Worm (Caenorhabditis elegans) whole organism, L1 larva: ENCODE data around the gene K05F1.8.

Experiments used
- C16A3.4 ChIP-seq: fragments of 150-350 bp; optimal IDR thresholded peaks from 2 replicates; lab custom pipeline; 2014; ENCODE audit warnings: missing biosample characterization, missing genetic modification characterization
- C34B4.2 ChIP-seq: sonication (generic microtip); optimal IDR thresholded peaks from 2 replicates; lab custom pipeline; 2017; ENCODE audit warnings: mild to moderate bottlenecking, missing genetic modification characterization, missing compliant biosample characterization
- aha-1 ChIP-seq: fragments of 150-350 bp; optimal IDR thresholded peaks from 2 replicates; lab custom pipeline; 2014; ENCODE audit warnings: missing biosample characterization, missing genetic modification characterization
- ama-1 ChIP-seq: fragments of 150-350 bp; optimal IDR thresholded peaks from 2 replicates; lab custom pipeline; 2014
- ceh-63 ChIP-seq: fragments of 200-800 bp; sonication (Bioruptor generic); optimal IDR thresholded peaks from 2 replicates; lab custom pipeline; 2018; ENCODE audit warnings: mild to moderate bottlenecking, missing genetic modification characterization, missing compliant biosample characterization
- ceh-8 ChIP-seq: fragments of 200-800 bp; sonication (Bioruptor generic); optimal IDR thresholded peaks from 2 replicates; lab custom pipeline; 2018; ENCODE audit warnings: mild to moderate bottlenecking, missing genetic modification characterization, moderate library complexity, missing compliant biosample characterization
- ceh-88 ChIP-seq: fragments of 200-800 bp; sonication (Bioruptor generic); IDR thresholded peaks from 2 replicates; pipeline ENCODE4 v1.3.6; 2022; ENCODE audit warnings: missing genetic modification characterization, missing compliant biosample characterization
- ces-1 ChIP-seq: fragments of 150-350 bp; optimal IDR thresholded peaks from 2 replicates; lab custom pipeline; 2014; ENCODE audit warnings: missing biosample characterization, missing genetic modification reagents, missing genetic modification characterization
- dpl-1 ChIP-seq, 3 experiments: fragments of 150-350 bp in 2 of 3; sonication (generic microtip) in 1 of 3; optimal IDR thresholded peaks; 2 replicates each; lab custom pipeline; 2014 to 2017; ENCODE audit warnings: missing biosample characterization in 3 of 3, missing genetic modification characterization in 3 of 3, missing genetic modification reagents in 3 of 3
- efl-1 ChIP-seq, 4 experiments: fragments of 150-350 bp; optimal IDR thresholded peaks in 3 of 4; peaks in 1 of 4; 1 replicate in 1 of 4; 2 replicates in 3 of 4; lab custom pipeline; 2014; ENCODE audit warnings: missing biosample characterization in 2 of 4, missing genetic modification characterization in 2 of 4, missing genetic modification reagents in 2 of 4
- egl-13 ChIP-seq: sonication (generic microtip); optimal IDR thresholded peaks from 2 replicates; lab custom pipeline; 2016; ENCODE audit warnings: missing genotype, missing genetic modification reagents, missing genetic modification characterization, missing compliant biosample characterization
- egl-27 ChIP-seq, 2 experiments: fragments of 150-350 bp in 1 of 2; sonication (generic microtip); optimal IDR thresholded peaks; 3 replicates each; lab custom pipeline; 2017 to 2018; ENCODE audit warnings: missing biosample characterization in 2 of 2, missing genetic modification characterization in 2 of 2, missing genetic modification reagents in 2 of 2
- elt-2 ChIP-seq: sonication (generic microtip); optimal IDR thresholded peaks from 2 replicates; lab custom pipeline; 2016; ENCODE audit warnings: missing genetic modification characterization, mild to moderate bottlenecking, inconsistent platforms, missing compliant biosample characterization, missing genetic modification reagents
- fkh-8 ChIP-seq: sonication (generic microtip); optimal IDR thresholded peaks from 2 replicates; lab custom pipeline; 2016; ENCODE audit warnings: mild to moderate bottlenecking, missing genetic modification characterization, missing compliant biosample characterization
- fos-1 ChIP-seq: fragments of 150-350 bp; optimal IDR thresholded peaks from 2 replicates; lab custom pipeline; 2014; ENCODE audit warnings: missing biosample characterization, missing genetic modification characterization
- grh-1 ChIP-seq: fragments of 200-800 bp; sonication (Bioruptor generic); IDR thresholded peaks from 2 replicates; pipeline ENCODE4 v1.3.6; 2022; ENCODE audit warnings: missing genetic modification reagents, missing genetic modification characterization, missing compliant biosample characterization
- hlh-4 ChIP-seq: sonication (generic microtip); optimal IDR thresholded peaks from 2 replicates; lab custom pipeline; 2016; ENCODE audit warnings: mild to moderate bottlenecking, missing genetic modification characterization, missing compliant biosample characterization
- irx-1 ChIP-seq: sonication (generic microtip); optimal IDR thresholded peaks from 2 replicates; lab custom pipeline; 2016; ENCODE audit warnings: missing genetic modification characterization, missing compliant biosample characterization
- isw-1 ChIP-seq: fragments of 200-800 bp; sonication (Bioruptor generic); IDR thresholded peaks from 2 replicates; pipeline ENCODE4 v1.3.6; 2022; ENCODE audit warnings: missing genetic modification characterization, missing compliant biosample characterization
- lin-15B ChIP-seq: fragments of 150-350 bp; sonication (generic microtip); optimal IDR thresholded peaks from 3 replicates; lab custom pipeline; 2014; ENCODE audit warnings: missing biosample characterization, missing genetic modification characterization
- lin-35 ChIP-seq, 2 experiments: fragments of 150-350 bp; optimal IDR thresholded peaks; 2 replicates each; lab custom pipeline; 2014; ENCODE audit warnings: missing biosample characterization in 2 of 2, missing genetic modification characterization in 2 of 2, missing genetic modification reagents in 2 of 2
- lin-39 ChIP-seq: fragments of 150-350 bp; optimal IDR thresholded peaks from 2 replicates; lab custom pipeline; 2014; ENCODE audit warnings: missing biosample characterization, missing genetic modification reagents, missing genetic modification characterization
- lir-3 ChIP-seq: sonication (generic microtip); optimal IDR thresholded peaks from 2 replicates; lab custom pipeline; 2016; ENCODE audit warnings: mild to moderate bottlenecking, missing genetic modification characterization, moderate library complexity, missing compliant biosample characterization; ENCODE audit not compliant: poor library complexity
- lsy-2 ChIP-seq, 2 experiments: fragments of 150-350 bp; optimal IDR thresholded peaks; 2 replicates each; lab custom pipeline; 2014; ENCODE audit warnings: missing biosample characterization in 2 of 2, missing genetic modification characterization in 2 of 2
- mab-9 ChIP-seq: fragments of 200-800 bp; sonication (Bioruptor generic); IDR thresholded peaks from 2 replicates; pipeline ENCODE4 v1.3.6; 2022; ENCODE audit warnings: missing genetic modification reagents, missing genetic modification characterization, missing compliant biosample characterization
- mdl-1 ChIP-seq, 2 experiments: fragments of 150-350 bp; optimal IDR thresholded peaks; 2 replicates each; lab custom pipeline; 2014 to 2017; ENCODE audit warnings: missing biosample characterization in 2 of 2, missing genetic modification characterization in 2 of 2, inconsistent platforms in 1 of 2
- mep-1 ChIP-seq: fragments of 150-350 bp; optimal IDR thresholded peaks from 2 replicates; lab custom pipeline; 2014; ENCODE audit warnings: missing biosample characterization, missing genetic modification characterization
- nhr-11 ChIP-seq: fragments of 150-350 bp; optimal IDR thresholded peaks from 2 replicates; lab custom pipeline; 2014; ENCODE audit warnings: missing biosample characterization, missing genetic modification characterization
- nhr-12 ChIP-seq: sonication (generic microtip); optimal IDR thresholded peaks from 2 replicates; lab custom pipeline; 2017; ENCODE audit warnings: missing biosample characterization, missing genetic modification characterization
- nhr-20 ChIP-seq: sonication (generic microtip); optimal IDR thresholded peaks from 2 replicates; lab custom pipeline; 2016; ENCODE audit warnings: mild to moderate bottlenecking, missing genetic modification characterization, missing compliant biosample characterization
- nhr-28 ChIP-seq: fragments of 150-350 bp; optimal IDR thresholded peaks from 2 replicates; lab custom pipeline; 2014; ENCODE audit warnings: missing biosample characterization, missing genetic modification characterization
- nhr-71 ChIP-seq: sonication (generic microtip); optimal IDR thresholded peaks from 2 replicates; lab custom pipeline; 2016; ENCODE audit warnings: mild to moderate bottlenecking, missing genetic modification characterization, moderate library complexity, missing compliant biosample characterization
- nhr-76 ChIP-seq: sonication (generic microtip); optimal IDR thresholded peaks from 2 replicates; lab custom pipeline; 2017; ENCODE audit warnings: missing biosample characterization, missing genetic modification characterization
- nhr-77 ChIP-seq: fragments of 150-350 bp; optimal IDR thresholded peaks from 2 replicates; lab custom pipeline; 2014; ENCODE audit warnings: missing biosample characterization, missing genetic modification characterization
- nhr-85 ChIP-seq: sonication (generic microtip); peaks from one replicate; lab custom pipeline; 2016; ENCODE audit warnings: missing genetic modification characterization, inconsistent platforms, missing compliant biosample characterization
- nhr-90 ChIP-seq: sonication (generic microtip); optimal IDR thresholded peaks from 2 replicates; lab custom pipeline; 2016; ENCODE audit warnings: mild to moderate bottlenecking, missing genetic modification characterization, missing compliant biosample characterization; ENCODE audit not compliant: poor library complexity
- pax-3 ChIP-seq: fragments of 200-800 bp; sonication (Bioruptor generic); optimal IDR thresholded peaks from 2 replicates; lab custom pipeline; 2018; ENCODE audit warnings: mild to moderate bottlenecking, missing genetic modification characterization, moderate library complexity, missing compliant biosample characterization
- pqm-1 ChIP-seq: sonication (generic microtip); optimal IDR thresholded peaks from 3 replicates; lab custom pipeline; 2017; ENCODE audit warnings: missing biosample characterization, missing genetic modification characterization
- sptf-1 ChIP-seq: fragments of 150-350 bp; optimal IDR thresholded peaks from 2 replicates; lab custom pipeline; 2014; ENCODE audit warnings: missing biosample characterization, missing genetic modification characterization
- sup-37 ChIP-seq: fragments of 200-800 bp; sonication (Bioruptor generic); optimal IDR thresholded peaks from 2 replicates; lab custom pipeline; 2018; ENCODE audit warnings: mild to moderate bottlenecking, missing genetic modification characterization, missing compliant biosample characterization
- unc-130 ChIP-seq: fragments of 150-350 bp; optimal IDR thresholded peaks from 2 replicates; lab custom pipeline; 2017; ENCODE audit warnings: missing biosample characterization, missing genetic modification characterization, inconsistent platforms
- xbp-1 ChIP-seq: sonication (generic microtip); optimal IDR thresholded peaks from 2 replicates; lab custom pipeline; 2016; ENCODE audit warnings: missing genetic modification characterization, missing compliant biosample characterization
- ztf-11 ChIP-seq, 2 experiments: sonication (generic microtip); optimal IDR thresholded peaks; 2 replicates each; lab custom pipeline; 2016 to 2017; ENCODE audit warnings: missing genetic modification characterization in 2 of 2, missing biosample characterization in 1 of 2, missing compliant biosample characterization in 1 of 2
- ztf-4 ChIP-seq: fragments of 150-350 bp; optimal IDR thresholded peaks from 2 replicates; lab custom pipeline; 2014; ENCODE audit warnings: missing biosample characterization, missing genetic modification characterization

K05F1.8 gene

ce11 chrII:5777372-5777771 lies 22.1 kb downstream of the K05F1.8 start:
- no peak for TF ChIP-seq nhr-76 (tag; lab: Kevin White, UChicago)
- no peak for TF ChIP-seq irx-1
- no peak for TF ChIP-seq nhr-20 (tag; lab: Kevin White, UChicago)
- TF ChIP-seq lin-15B (tag; lab: Kevin White, UChicago), result no peak
- TF ChIP-seq nhr-90, result no peak
- no peak for TF ChIP-seq mdl-1 (tag; optimal IDR thresholded peaks at IDR 0.05; lab: Kevin White, UChicago)
- no peak for TF ChIP-seq fos-1 (tag; lab: Kevin White, UChicago)
- TF ChIP-seq fkh-8, result no peak
- no peak for TF ChIP-seq C16A3.4 (tag; lab: Kevin White, UChicago)
- no peak for TF ChIP-seq nhr-11 (tag; lab: Kevin White, UChicago)
- no peak for TF ChIP-seq unc-130 (tag; lab: Kevin White, UChicago)
- TF ChIP-seq C34B4.2 (tag; lab: Kevin White, UChicago), result no peak
- TF ChIP-seq mab-9, result no peak
- no peak for TF ChIP-seq ztf-4 (tag; lab: Kevin White, UChicago)
- no peak for TF ChIP-seq xbp-1 (tag; lab: Kevin White, UChicago)
- no peak for TF ChIP-seq egl-13 (tag; lab: Kevin White, UChicago)
- no peak for TF ChIP-seq grh-1 (GFP tag; lab: Robert Waterston, UW)
- TF ChIP-seq lin-35 (GFP tag; optimal IDR thresholded peaks at IDR 0.05; lab: Kevin White, UChicago), result no peak
- no peak for TF ChIP-seq nhr-77 (tag; lab: Kevin White, UChicago)
- no peak for TF ChIP-seq nhr-71 (tag; lab: Kevin White, UChicago)

ce11 chrII:5774879-5775278 lies 24.6 kb downstream of the K05F1.8 start:
- TF ChIP-seq irx-1, result no peak
- TF ChIP-seq sptf-1 (tag; lab: Kevin White, UChicago), result no peak
- no peak for TF ChIP-seq mab-9
- TF ChIP-seq nhr-71 (tag; lab: Kevin White, UChicago), result peak; percentile 21
- no peak for TF ChIP-seq efl-1 (optimal IDR thresholded peaks at IDR 0.05; lab: Kevin White, UChicago)
- TF ChIP-seq efl-1 (GFP tag; optimal IDR thresholded peaks at IDR 0.05 in 1 of 2; lab: Kevin White, UChicago), result no peak
- TF ChIP-seq ceh-63, result no peak
- TF ChIP-seq lir-3 (tag; lab: Kevin White, UChicago), result no peak
- no peak for TF ChIP-seq ceh-8 (GFP tag; lab: Kevin White, UChicago)
- peak; percentile 53 for TF ChIP-seq fkh-8
- TF ChIP-seq egl-27 (tag; optimal IDR thresholded peaks at IDR 0.05; lab: Kevin White, UChicago), result no peak
- TF ChIP-seq nhr-12 (tag; lab: Kevin White, UChicago), result no peak
- peak; percentile 62 for TF ChIP-seq pax-3 (tag; lab: Kevin White, UChicago)
- TF ChIP-seq, all 84 proteins: peak for 3

- TF ChIP-seq lsy-2 (tag; optimal IDR thresholded peaks at IDR 0.05; lab: Kevin White, UChicago) (no peak), sup-37 (GFP tag; lab: Kevin White, UChicago) (no peak), nhr-85 (tag; lab: Kevin White, UChicago) (no peak), dpl-1 (GFP tag; optimal IDR thresholded peaks at IDR 0.05; lab: Kevin White, UChicago) (no peak), xbp-1 (tag; lab: Kevin White, UChicago) (no peak), pqm-1 (tag; lab: Kevin White, UChicago) (no peak), ceh-88 (GFP tag; lab: Robert Waterston, UW) (no peak)
Observed at ce11 chrII:5774120-5774519, 25.3 kb downstream of the K05F1.8 start, which contains the start of the genes dmd-5 and F10C1.1. Gene dmd-5 (minus strand): TSS chrII:5774220. Gene F10C1.1 (plus strand): TSS chrII:5774229.

- 0 out of 2 replicates have a peak, but pooled peaks have one; percentile 3 for TF ChIP-seq isw-1 (GFP tag; lab: Robert Waterston, UW)
- TF ChIP-seq elt-2, result peak; percentile 25
- no peak for TF ChIP-seq lir-3 (tag; lab: Kevin White, UChicago)
- peak; percentile 56 for TF ChIP-seq C16A3.4 (tag; lab: Kevin White, UChicago)
- TF ChIP-seq ztf-11 (tag; optimal IDR thresholded peaks at IDR 0.05; lab: Kevin White, UChicago), result no peak
- no peak for TF ChIP-seq ama-1
- no peak for TF ChIP-seq grh-1 (GFP tag; lab: Robert Waterston, UW)
- TF ChIP-seq hlh-4 (tag; lab: Kevin White, UChicago), result no peak
- TF ChIP-seq fos-1 (tag; lab: Kevin White, UChicago), result no peak
- TF ChIP-seq aha-1, result no peak
- TF ChIP-seq ces-1 (GFP tag; lab: Kevin White, UChicago), result no peak
- TF ChIP-seq lin-39 (tag; lab: Kevin White, UChicago), result no peak
- TF ChIP-seq efl-1 (optimal IDR thresholded peaks at IDR 0.05; lab: Kevin White, UChicago), result peak; percentile 38 to 51
- TF ChIP-seq efl-1 (GFP tag; optimal IDR thresholded peaks at IDR 0.05 in 1 of 2; lab: Kevin White, UChicago), result peak; percentile 24 to 93
- TF ChIP-seq mab-9, result no peak
- TF ChIP-seq pax-3 (tag; lab: Kevin White, UChicago), result no peak
- peak; percentile 9 for TF ChIP-seq mep-1 (tag; lab: Kevin White, UChicago)
- no peak for TF ChIP-seq irx-1
- TF ChIP-seq egl-27 (tag; optimal IDR thresholded peaks at IDR 0.05; lab: Kevin White, UChicago), result no peak
- peak; percentile 19 for TF ChIP-seq nhr-77 (tag; lab: Kevin White, UChicago)
- TF ChIP-seq nhr-28 (tag; lab: Kevin White, UChicago), result no peak
Observed at ce11 chrII:5772547-5773142, 26.8 kb downstream of the K05F1.8 start.
